Worm (Caenorhabditis elegans) whole organism, L2 larva: ENCODE data around the gene ule-2.

Experiments
- C34F6.9 ChIP-seq: fragments of 150-350 bp; optimal IDR thresholded peaks from 2 replicates; lab custom pipeline; 2014; ENCODE audit warnings: missing biosample characterization, missing genetic modification characterization
- F13H6.1 ChIP-seq: sonication (generic microtip); optimal IDR thresholded peaks from 2 replicates; lab custom pipeline; 2016; ENCODE audit warnings: missing genetic modification characterization, missing compliant biosample characterization
- Y55F3AM.14 ChIP-seq: fragments of 200-800 bp; sonication (Bioruptor generic); optimal IDR thresholded peaks from 2 replicates; lab custom pipeline; 2018; ENCODE audit warnings: mild to moderate bottlenecking, missing genetic modification characterization, missing compliant biosample characterization
- ZK546.5 ChIP-seq: sonication (generic microtip); optimal IDR thresholded peaks from 2 replicates; lab custom pipeline; 2017; ENCODE audit warnings: missing biosample characterization, missing genetic modification characterization
- alr-1 ChIP-seq: fragments of 150-350 bp; optimal IDR thresholded peaks from 2 replicates; lab custom pipeline; 2014; ENCODE audit warnings: missing biosample characterization, missing genetic modification characterization
- aly-2 ChIP-seq: fragments of 150-350 bp; optimal IDR thresholded peaks from 2 replicates; lab custom pipeline; 2014; ENCODE audit warnings: missing biosample characterization, missing genetic modification characterization
- ama-1 ChIP-seq: fragments of 150-350 bp; optimal IDR thresholded peaks from 2 replicates; lab custom pipeline; 2018; ENCODE audit warnings: inconsistent platforms
- blmp-1 ChIP-seq: sonication (generic microtip); optimal IDR thresholded peaks from 2 replicates; lab custom pipeline; 2017; ENCODE audit warnings: missing genetic modification characterization, mild to moderate bottlenecking, missing compliant biosample characterization, antibody characterized with exemption, moderate library complexity; ENCODE audit not compliant: insufficient read depth
- ceh-16 ChIP-seq: fragments of 150-350 bp; optimal IDR thresholded peaks from 2 replicates; lab custom pipeline; 2014; ENCODE audit warnings: missing biosample characterization, missing genetic modification characterization
- ceh-82 ChIP-seq: fragments of 150-350 bp; optimal IDR thresholded peaks from 2 replicates; lab custom pipeline; 2014; ENCODE audit warnings: missing biosample characterization, missing genetic modification characterization
- crh-2 ChIP-seq: sonication (generic microtip); optimal IDR thresholded peaks from 2 replicates; lab custom pipeline; 2017; ENCODE audit warnings: missing biosample characterization, missing genetic modification characterization
- egl-27 ChIP-seq: sonication (generic microtip); optimal IDR thresholded peaks from 3 replicates; lab custom pipeline; 2017; ENCODE audit warnings: missing biosample characterization, missing genetic modification reagents, missing genetic modification characterization
- elt-1 ChIP-seq: fragments of 150-350 bp; optimal IDR thresholded peaks from 2 replicates; lab custom pipeline; 2014; ENCODE audit warnings: missing biosample characterization, missing genetic modification characterization
- elt-3 ChIP-seq: sonication (generic microtip); optimal IDR thresholded peaks from 2 replicates; lab custom pipeline; 2017; ENCODE audit warnings: missing biosample characterization, missing genetic modification characterization
- fos-1 ChIP-seq: fragments of 150-350 bp; optimal IDR thresholded peaks from 2 replicates; lab custom pipeline; 2014; ENCODE audit warnings: missing biosample characterization, missing genetic modification characterization
- gmeb-1 ChIP-seq: fragments of 150-350 bp; optimal IDR thresholded peaks from 2 replicates; lab custom pipeline; 2014; ENCODE audit warnings: missing biosample characterization, missing genetic modification characterization
- lin-13 ChIP-seq: fragments of 150-350 bp; optimal IDR thresholded peaks from 2 replicates; lab custom pipeline; 2014; ENCODE audit warnings: missing biosample characterization, missing genetic modification reagents, missing genetic modification characterization
- lsy-2 ChIP-seq, 2 experiments: fragments of 150-350 bp in 1 of 2; sonication (generic microtip) in 1 of 2; optimal IDR thresholded peaks; 2 replicates each; lab custom pipeline; 2014 to 2017; ENCODE audit warnings: missing biosample characterization in 2 of 2, missing genetic modification characterization in 2 of 2
- mab-5 ChIP-seq: fragments of 150-350 bp; optimal IDR thresholded peaks from 2 replicates; lab custom pipeline; 2014; ENCODE audit warnings: missing biosample characterization, missing genetic modification characterization
- mdl-1 ChIP-seq, 2 experiments: fragments of 150-350 bp in 1 of 2; sonication (generic microtip) in 1 of 2; optimal IDR thresholded peaks; 2 replicates each; lab custom pipeline; 2017; ENCODE audit warnings: missing biosample characterization in 2 of 2, missing genetic modification characterization in 2 of 2
- nhr-10 ChIP-seq: sonication (generic microtip); optimal IDR thresholded peaks from 2 replicates; lab custom pipeline; 2017; ENCODE audit warnings: missing biosample characterization, missing genetic modification characterization
- nhr-11 ChIP-seq: fragments of 150-350 bp; optimal IDR thresholded peaks from 2 replicates; lab custom pipeline; 2014; ENCODE audit warnings: missing biosample characterization, missing genetic modification characterization
- nhr-12 ChIP-seq: fragments of 150-350 bp; optimal IDR thresholded peaks from 2 replicates; lab custom pipeline; 2014; ENCODE audit warnings: missing biosample characterization, missing genetic modification characterization
- nhr-129 ChIP-seq: fragments of 150-350 bp; optimal IDR thresholded peaks from 2 replicates; lab custom pipeline; 2014; ENCODE audit warnings: missing biosample characterization, missing genetic modification characterization
- nhr-23 ChIP-seq: fragments of 150-350 bp; optimal IDR thresholded peaks from 2 replicates; lab custom pipeline; 2014; ENCODE audit warnings: missing biosample characterization, missing genetic modification reagents, missing genetic modification characterization
- nhr-237 ChIP-seq: fragments of 150-350 bp; optimal IDR thresholded peaks from 2 replicates; lab custom pipeline; 2014; ENCODE audit warnings: missing biosample characterization, missing genetic modification characterization
- nhr-6 ChIP-seq: fragments of 150-350 bp; optimal IDR thresholded peaks from 2 replicates; lab custom pipeline; 2014; ENCODE audit warnings: missing biosample characterization, missing genetic modification characterization
- sem-4 ChIP-seq: fragments of 150-350 bp; optimal IDR thresholded peaks from 2 replicates; lab custom pipeline; 2014; ENCODE audit warnings: missing biosample characterization, missing genetic modification reagents, missing genetic modification characterization
- skn-1 ChIP-seq: sonication (generic microtip); optimal IDR thresholded peaks from 2 replicates; lab custom pipeline; 2017; ENCODE audit warnings: missing biosample characterization, missing genetic modification characterization
- sma-3 ChIP-seq: sonication (generic microtip); optimal IDR thresholded peaks from 2 replicates; lab custom pipeline; 2016; ENCODE audit warnings: missing genetic modification reagents, missing genetic modification characterization, missing compliant biosample characterization
- sma-9 ChIP-seq, 2 experiments: fragments of 150-350 bp in 1 of 2; sonication (generic microtip) in 1 of 2; optimal IDR thresholded peaks; 2 replicates each; lab custom pipeline; 2014 to 2016; ENCODE audit warnings: missing genetic modification characterization in 2 of 2, mild to moderate bottlenecking in 1 of 2, missing biosample characterization in 1 of 2, missing compliant biosample characterization in 1 of 2, missing genetic modification reagents in 1 of 2, moderate library complexity in 1 of 2
- snpc-4 ChIP-seq: fragments of 150-350 bp; optimal IDR thresholded peaks from 2 replicates; lab custom pipeline; 2014; ENCODE audit warnings: missing biosample characterization, missing genetic modification characterization
- unc-55 ChIP-seq: fragments of 150-350 bp; sonication (generic microtip); optimal IDR thresholded peaks from 3 replicates; lab custom pipeline; 2014; ENCODE audit warnings: missing biosample characterization, missing genetic modification reagents, missing genetic modification characterization
- ztf-4 ChIP-seq: fragments of 150-350 bp; optimal IDR thresholded peaks from 2 replicates; lab custom pipeline; 2014; ENCODE audit warnings: missing biosample characterization, missing genetic modification characterization

ule-2 gene

ce11 chrIV:14603022-14603421, 31.9 kb upstream of the ule-2 start:
- TF ChIP-seq nhr-129 (tag; lab: Kevin White, UChicago) = peak; percentile 41
- no peak for TF ChIP-seq nhr-11 (tag; lab: Kevin White, UChicago)
- no peak for TF ChIP-seq egl-27 (tag; lab: Kevin White, UChicago)
- TF ChIP-seq sma-9 (GFP tag; optimal IDR thresholded peaks at IDR 0.05; lab: Kevin White, UChicago) = peak; percentile 44
- TF ChIP-seq sma-9 (tag; optimal IDR thresholded peaks at IDR 0.05; lab: Kevin White, UChicago) = no peak
- no peak for TF ChIP-seq ZK546.5
- TF ChIP-seq skn-1 (tag; lab: Kevin White, UChicago) = no peak
- TF ChIP-seq nhr-10 = no peak
- TF ChIP-seq gmeb-1 (tag; lab: Kevin White, UChicago) = peak; percentile 7
- no peak for TF ChIP-seq alr-1 (tag; lab: Kevin White, UChicago)
- TF ChIP-seq lsy-2 (tag; optimal IDR thresholded peaks at IDR 0.05; lab: Kevin White, UChicago) = no peak
- no peak for TF ChIP-seq ceh-16 (tag; lab: Kevin White, UChicago)
- TF ChIP-seq nhr-237 (tag; lab: Kevin White, UChicago) = no peak
- no peak for TF ChIP-seq ztf-4 (tag; lab: Kevin White, UChicago)
- TF ChIP-seq fos-1 (tag; lab: Kevin White, UChicago) = no peak

ce11 chrIV:14605143-14605542, 29.8 kb upstream of the ule-2 start:
- TF ChIP-seq sem-4 (no peak), nhr-23 (no peak), F13H6.1 (tag; lab: Kevin White, UChicago) (peak; percentile 68), unc-55 (GFP tag; lab: Kevin White, UChicago) (peak; percentile 25), nhr-129 (tag; lab: Kevin White, UChicago) (peak; percentile 38), sma-9 (GFP tag; optimal IDR thresholded peaks at IDR 0.05; lab: Kevin White, UChicago) (peak; percentile 57), sma-9 (tag; optimal IDR thresholded peaks at IDR 0.05; lab: Kevin White, UChicago) (no peak), snpc-4 (tag; lab: Kevin White, UChicago) (no peak), blmp-1 (tag; lab: Kevin White, UChicago) (no peak), nhr-12 (tag; lab: Kevin White, UChicago) (no peak)

DNA sequence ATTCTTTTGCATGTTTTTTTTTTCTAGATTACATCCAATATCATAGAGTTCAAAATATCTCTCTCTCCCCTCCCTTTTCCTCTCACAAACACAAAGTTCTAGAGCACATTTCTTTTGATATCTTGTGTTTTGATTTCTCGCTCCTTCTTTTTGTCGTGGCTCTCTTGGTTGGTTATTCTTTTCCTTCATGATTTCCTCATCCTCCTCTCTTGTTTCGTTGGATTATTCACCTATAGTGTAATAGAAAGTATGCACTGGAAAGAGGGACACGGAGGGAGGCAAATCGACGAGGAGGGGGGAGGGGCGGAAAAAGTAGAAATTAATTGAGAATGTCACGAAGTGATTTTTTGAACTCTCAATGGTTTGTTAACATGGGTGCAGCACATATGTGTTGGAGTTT, 28.5 kb upstream of the ule-2 start:
- TF ChIP-seq C34F6.9 (tag; lab: Kevin White, UChicago) = peak; percentile 30
- TF ChIP-seq ama-1 (lab: Kevin White, UChicago) = no peak
- no peak for TF ChIP-seq sma-3 (GFP tag; lab: Kevin White, UChicago)
- TF ChIP-seq lsy-2 (tag; optimal IDR thresholded peaks at IDR 0.05; lab: Kevin White, UChicago) = peak; percentile 30 to 57
- no peak for TF ChIP-seq nhr-10
- peak; percentile 33 for TF ChIP-seq fos-1 (tag; lab: Kevin White, UChicago)
- TF ChIP-seq ZK546.5 = no peak
- TF ChIP-seq lin-13 (GFP tag; lab: Kevin White, UChicago) = peak; percentile 13
- peak; percentile 92 for TF ChIP-seq nhr-129 (tag; lab: Kevin White, UChicago)
- TF ChIP-seq mab-5 (tag; lab: Kevin White, UChicago) = no peak
- peak; percentile 77 for TF ChIP-seq F13H6.1 (tag; lab: Kevin White, UChicago)
- TF ChIP-seq sma-9 (GFP tag; optimal IDR thresholded peaks at IDR 0.05; lab: Kevin White, UChicago) = peak; percentile 65
- TF ChIP-seq sma-9 (tag; optimal IDR thresholded peaks at IDR 0.05; lab: Kevin White, UChicago) = no peak
- peak; percentile 52 for TF ChIP-seq crh-2 (tag; lab: Kevin White, UChicago)
- TF ChIP-seq snpc-4 (tag; lab: Kevin White, UChicago) = peak; percentile 2
- no peak for TF ChIP-seq mdl-1 (tag; optimal IDR thresholded peaks at IDR 0.05; lab: Kevin White, UChicago)
- peak; percentile 52 for TF ChIP-seq egl-27 (tag; lab: Kevin White, UChicago)
- TF ChIP-seq nhr-6 = peak; percentile 11
- TF ChIP-seq elt-1 (tag; lab: Kevin White, UChicago) = no peak
- TF ChIP-seq, all 48 proteins: peak for 11

DNA sequence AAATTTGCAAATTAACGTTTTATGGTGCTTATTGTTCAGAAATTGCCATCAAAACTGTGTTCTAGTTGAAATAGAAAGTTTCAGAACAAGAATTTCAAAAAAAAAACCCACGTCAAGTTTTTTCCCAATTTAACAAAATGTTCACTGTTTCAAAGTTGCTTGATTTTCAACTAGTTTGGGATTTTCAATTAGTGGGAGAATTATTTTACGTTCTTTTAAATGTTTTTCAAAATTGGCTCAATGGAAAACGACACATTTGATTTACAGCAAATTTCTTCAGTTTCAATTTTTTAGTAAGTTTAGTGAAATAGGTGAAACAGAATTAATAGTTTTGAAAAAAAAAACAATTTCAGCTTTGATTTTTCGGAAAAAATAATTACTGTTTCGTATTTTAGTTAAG, 26.3 kb upstream of the ule-2 start:
- TF ChIP-seq egl-27 (tag; lab: Kevin White, UChicago) (no peak), nhr-129 (tag; lab: Kevin White, UChicago) (no peak), fos-1 (tag; lab: Kevin White, UChicago) (no peak), gmeb-1 (tag; lab: Kevin White, UChicago) (no peak), ceh-82 (tag; lab: Kevin White, UChicago) (no peak), C34F6.9 (tag; lab: Kevin White, UChicago) (no peak), elt-1 (tag; lab: Kevin White, UChicago) (no peak), ztf-4 (tag; lab: Kevin White, UChicago) (no peak), Y55F3AM.14 (GFP tag; lab: Kevin White, UChicago) (no peak), alr-1 (tag; lab: Kevin White, UChicago) (no peak), nhr-12 (tag; lab: Kevin White, UChicago) (no peak), aly-2 (tag; lab: Kevin White, UChicago) (no peak), crh-2 (tag; lab: Kevin White, UChicago) (no peak), elt-3 (tag; lab: Kevin White, UChicago) (no peak), ceh-16 (tag; lab: Kevin White, UChicago) (no peak)
